Fruit fly (Drosophila melanogaster) ovary, adult (tissue): ENCODE data around the gene fy.

Source experiments
- CG17801 ChIP-seq: fragments of 200-800 bp; optimal IDR thresholded peaks from 2 replicates; lab custom pipeline; 2019; ENCODE audit warnings: missing biosample characterization, mild to moderate bottlenecking, missing genetic modification characterization, moderate library complexity; ENCODE audit not compliant: partially characterized antibody

The fy gene

DNA sequence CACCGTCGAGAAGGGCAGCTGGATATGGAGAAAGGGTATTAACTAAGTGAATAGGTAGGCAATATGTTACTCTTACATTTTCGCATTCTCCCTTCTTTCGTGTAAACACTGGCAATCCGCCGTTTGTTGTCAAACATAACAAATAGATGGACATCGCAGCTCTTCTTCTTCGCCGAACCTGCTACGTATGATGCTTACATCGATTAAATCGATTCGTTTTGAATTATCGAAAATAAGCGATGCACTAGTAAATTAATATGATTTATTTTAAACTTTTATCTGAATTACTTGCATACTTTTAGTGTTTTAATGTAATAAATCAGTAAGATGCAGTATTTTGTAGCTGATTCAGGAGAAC, at the start of gene fy:
fy (minus strand) TSS at position 353 of the 358 bp plus-strand sequence.
- no peak for TF ChIP-seq CG17801 (GFP tag; lab: Kevin White, UChicago)

DNA sequence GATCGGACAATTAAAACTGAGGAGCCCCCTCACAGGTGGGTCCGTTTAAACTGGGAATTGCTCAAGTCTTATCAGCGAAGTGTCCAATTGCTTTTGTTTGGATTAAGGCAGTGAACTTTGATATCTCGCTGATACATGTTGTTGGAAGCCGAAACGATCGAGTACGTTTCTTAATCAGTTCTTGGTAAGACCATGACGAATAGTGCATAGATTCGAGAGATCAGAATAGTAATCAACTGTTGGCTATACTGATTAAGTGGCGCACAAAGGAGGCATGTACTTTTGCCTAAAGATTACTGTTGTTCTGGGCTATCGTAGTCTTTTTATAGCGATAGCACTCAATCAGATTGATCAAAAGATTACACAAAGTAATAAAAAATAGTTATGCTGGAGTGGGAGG, 48.4 kb upstream of the fy start:
- TF ChIP-seq CG17801 (GFP tag; lab: Kevin White, UChicago), result no peak

DNA sequence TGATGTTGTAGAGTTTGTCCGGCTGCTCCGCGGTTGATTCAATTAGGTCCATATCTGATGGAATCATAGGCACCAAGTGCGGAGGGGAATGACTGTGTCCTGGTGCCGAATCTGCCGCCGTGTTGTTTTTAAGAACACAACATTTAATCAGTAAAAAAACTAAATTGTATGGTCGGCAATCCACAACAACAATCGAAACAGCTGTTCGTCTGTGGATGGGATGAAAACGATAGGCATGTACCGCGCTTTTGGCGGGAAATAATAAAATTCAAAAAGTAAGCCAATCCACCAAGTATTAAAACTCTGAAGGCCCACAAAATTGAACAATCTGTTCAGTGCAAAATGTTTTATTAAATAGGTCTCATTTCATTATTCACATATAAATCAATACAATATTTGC, 46.3 kb upstream of the fy start, which contains the start of gene Aasdh:
Aasdh (minus strand) TSS at position 219 of the 400 bp plus-strand sequence.
- no peak for TF ChIP-seq CG17801 (GFP tag; lab: Kevin White, UChicago)

DNA sequence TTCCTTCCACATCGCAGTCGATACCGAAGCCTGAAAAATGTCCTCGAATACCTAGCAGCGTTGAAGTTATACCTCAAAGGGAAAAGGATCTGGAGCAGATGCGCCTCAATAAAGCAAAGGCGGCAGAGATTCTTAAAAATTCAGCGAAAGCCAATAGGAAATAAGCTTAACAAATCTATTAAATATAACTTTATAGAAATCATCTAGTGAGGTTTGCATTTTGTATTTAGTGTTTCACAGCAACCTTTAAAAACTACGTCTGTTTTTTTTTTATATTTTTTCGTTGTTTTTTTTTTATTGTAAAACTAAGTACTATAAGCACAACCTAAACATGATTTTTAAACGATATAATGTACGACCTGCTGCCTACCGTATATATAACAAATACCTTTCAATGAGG, 39.1 kb upstream of the fy start, which contains the start of gene CG31897:
CG31897 (plus strand) TSS at position 301 of the 400 bp plus-strand sequence.
- no peak for TF ChIP-seq CG17801 (GFP tag; lab: Kevin White, UChicago)

DNA sequence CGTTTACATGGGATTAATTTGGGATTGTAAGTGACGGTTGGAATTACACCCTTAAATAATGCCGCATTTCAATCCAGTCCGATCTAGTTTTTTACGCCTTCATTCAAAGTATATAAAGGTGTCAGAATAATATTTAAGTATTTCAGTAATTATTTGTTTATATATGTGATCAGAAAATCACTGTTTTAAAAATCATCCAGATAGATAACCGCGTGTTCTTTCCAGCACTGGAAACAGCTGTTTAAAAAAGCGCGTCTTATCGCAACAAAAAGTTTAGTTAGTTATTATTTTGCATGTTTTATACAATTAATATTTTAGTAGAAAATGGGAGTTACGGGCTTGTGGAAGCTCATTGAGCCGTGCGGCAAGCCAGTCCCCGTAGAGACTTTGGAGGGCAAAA, 35.0 kb upstream of the fy start, which contains the start of gene mus201:
mus201 (plus strand) TSS at position 118 of the 400 bp plus-strand sequence.
- no peak for TF ChIP-seq CG17801 (GFP tag; lab: Kevin White, UChicago)

DNA sequence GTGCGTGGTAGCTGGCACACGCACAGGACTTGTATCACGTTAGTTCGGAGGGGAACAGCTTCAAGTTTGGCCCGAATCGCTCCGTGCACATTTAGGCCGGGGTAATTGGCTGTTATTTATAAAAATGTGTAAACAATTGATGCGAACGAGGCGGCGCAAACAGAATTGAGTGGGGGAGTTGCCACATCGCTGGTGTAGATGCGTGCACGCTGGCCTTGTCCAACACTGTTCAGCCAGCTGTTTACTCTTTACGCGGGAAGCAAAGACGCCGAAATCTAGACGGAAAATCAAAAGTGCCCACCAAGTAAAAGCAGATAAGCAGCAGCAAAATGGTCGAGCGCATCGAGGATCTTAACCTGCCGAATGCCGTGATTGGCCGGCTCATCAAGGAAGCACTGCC, 34.1 kb upstream of the fy start, which contains the start of the genes D12 and Chrac-14:
D12 (minus strand) TSS at position 190 of the 400 bp plus-strand sequence.
Chrac-14 (plus strand) TSS at position 230 of the 400 bp plus-strand sequence.
- TF ChIP-seq CG17801 (GFP tag; lab: Kevin White, UChicago), result no peak

DNA sequence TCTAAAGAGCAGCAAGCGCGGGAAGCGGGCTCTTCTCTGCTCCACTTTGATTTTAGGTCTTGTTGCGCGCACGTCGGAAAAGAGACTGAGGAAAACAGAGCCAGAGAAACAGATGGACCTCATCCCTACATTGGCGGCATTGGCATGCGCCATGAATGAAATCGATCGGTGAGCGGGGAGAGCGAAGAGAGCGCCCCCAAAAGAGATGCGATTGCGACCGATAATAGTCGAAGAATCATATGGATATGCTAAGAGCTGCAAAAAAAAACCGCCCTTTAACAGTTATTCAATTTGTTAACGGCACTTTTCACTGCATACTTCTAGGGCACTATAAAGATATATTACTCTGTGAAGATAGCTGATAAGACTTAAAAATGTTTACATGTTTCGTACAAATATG, 30.4 kb upstream of the fy start, which contains the start of gene grk:
grk (minus strand) TSS at position 87 of the 400 bp plus-strand sequence.
- TF ChIP-seq CG17801 (GFP tag; lab: Kevin White, UChicago), result no peak

DNA sequence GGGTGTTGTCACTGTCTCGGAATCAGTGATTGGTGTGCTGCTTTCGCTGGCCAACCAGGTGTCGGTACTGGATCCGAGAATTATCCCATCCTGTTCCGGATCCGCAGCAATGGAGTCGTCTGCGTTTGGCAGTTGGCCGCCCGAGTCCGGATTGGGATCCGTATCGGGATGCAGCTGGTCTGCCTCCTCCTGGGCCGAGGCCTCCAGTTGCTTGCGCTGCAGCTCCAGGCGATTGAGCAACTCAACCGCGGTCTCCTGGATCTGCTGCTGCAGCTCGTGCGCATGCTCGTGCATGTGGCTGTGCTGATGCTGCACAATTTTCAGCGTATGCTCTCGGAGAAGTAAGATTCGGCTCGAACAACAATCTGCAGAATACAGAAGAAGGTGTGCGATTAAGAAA, 29.1 kb upstream of the fy start:
- TF ChIP-seq CG17801 (GFP tag; lab: Kevin White, UChicago), result no peak

DNA sequence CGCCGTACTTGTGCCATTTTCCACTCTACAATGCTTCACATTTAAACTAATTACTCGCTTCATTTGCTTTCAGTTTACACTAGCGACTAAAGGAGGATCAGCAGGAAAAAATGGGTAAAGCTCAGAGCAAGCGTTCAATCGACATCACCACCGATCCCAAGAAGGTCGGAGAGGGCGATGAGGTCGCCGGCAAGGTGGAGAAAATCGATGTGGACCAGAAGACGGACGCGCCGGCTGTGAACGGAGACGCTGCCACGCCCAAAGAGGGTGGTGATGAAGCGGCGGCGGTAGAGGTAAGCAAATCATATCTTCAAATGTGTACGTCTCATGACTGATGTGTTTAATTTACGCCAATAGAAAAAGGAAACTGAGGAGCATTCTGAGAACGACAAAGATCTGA, 23.7 kb upstream of the fy start:
- TF ChIP-seq CG17801 (GFP tag; lab: Kevin White, UChicago), result no peak

DNA sequence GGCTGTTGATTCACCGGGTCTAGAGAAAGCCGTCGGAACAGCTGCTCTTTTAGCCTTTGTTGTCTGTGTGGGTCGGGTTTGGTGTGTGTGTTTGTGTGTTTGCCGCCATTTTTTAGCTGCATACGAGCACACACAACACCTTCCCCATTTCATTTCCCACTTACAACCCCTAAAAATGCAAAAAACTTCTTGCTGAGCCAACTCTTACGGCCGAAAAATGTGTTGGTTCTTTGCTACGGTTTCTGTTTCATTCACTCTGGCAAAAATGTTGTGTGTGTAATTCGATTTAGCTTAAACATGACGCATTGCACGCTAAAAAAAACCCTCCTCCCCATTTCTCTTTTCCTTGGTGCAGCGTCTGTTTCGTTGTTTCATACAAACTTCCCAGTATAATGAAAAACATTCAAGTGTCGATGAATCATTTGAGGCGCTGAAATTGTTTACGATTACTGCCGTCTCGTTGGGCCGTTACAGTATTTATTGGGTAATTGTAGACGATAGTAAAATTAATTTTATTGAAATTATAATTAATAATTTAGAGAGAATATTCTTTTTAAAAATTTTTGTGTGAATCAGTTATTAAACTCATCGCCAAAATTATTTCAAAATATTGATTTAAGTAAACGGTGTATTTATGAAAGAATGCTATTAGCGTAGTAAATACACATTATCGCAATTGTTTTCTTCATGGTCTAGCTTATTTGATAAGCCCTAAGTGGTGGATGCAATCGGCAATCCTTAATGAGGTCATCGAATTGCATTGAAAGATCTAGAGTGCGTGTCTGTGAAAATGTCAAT, 23.1 kb upstream of the fy start:
- no peak for TF ChIP-seq CG17801 (GFP tag; lab: Kevin White, UChicago)

DNA sequence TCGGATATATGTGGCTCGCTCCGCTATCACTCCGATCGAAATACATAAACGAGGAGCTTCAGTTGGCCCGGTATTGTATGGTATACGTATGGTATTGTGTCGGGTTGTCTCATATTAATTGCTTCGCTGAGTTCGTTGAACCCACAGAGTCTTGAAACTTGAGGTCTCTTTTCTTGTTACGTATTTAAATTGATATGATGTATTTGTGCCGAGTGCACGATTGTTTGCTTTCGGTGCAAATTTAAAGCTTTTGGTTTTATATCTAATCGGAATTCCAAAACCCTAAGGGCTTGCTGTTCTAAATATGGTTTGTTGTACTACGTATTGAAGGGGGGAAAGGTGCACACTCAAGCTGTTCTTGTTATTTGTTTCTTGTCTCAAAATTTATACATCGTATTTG, 22.1 kb upstream of the fy start:
- no peak for TF ChIP-seq CG17801 (GFP tag; lab: Kevin White, UChicago)

DNA sequence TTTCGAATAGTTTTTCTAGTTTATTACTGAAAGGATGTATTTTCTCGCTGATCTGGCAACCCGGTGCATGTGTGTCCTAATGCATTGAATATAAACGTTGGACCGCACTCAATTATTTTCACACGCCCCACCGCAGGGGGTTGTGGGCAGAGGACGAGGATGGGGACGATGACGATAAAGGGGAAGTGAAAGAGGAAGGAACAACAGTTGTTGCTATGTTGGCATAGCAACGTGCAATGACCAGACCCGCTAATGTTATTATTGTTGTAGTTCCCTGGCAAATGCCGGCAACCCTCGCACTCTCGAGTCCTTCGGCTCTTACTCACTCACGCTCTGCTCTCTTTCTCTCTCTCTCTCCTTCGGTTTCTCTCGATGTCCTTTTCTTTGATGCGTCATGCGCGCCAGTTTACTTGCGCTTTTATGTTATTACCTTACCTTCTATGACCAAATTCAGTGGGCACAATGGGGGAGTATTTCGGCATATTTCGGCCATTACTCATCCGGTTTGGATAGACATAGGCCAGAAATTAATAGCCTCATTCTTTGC, 21.7 kb upstream of the fy start:
- no peak for TF ChIP-seq CG17801 (GFP tag; lab: Kevin White, UChicago)

DNA sequence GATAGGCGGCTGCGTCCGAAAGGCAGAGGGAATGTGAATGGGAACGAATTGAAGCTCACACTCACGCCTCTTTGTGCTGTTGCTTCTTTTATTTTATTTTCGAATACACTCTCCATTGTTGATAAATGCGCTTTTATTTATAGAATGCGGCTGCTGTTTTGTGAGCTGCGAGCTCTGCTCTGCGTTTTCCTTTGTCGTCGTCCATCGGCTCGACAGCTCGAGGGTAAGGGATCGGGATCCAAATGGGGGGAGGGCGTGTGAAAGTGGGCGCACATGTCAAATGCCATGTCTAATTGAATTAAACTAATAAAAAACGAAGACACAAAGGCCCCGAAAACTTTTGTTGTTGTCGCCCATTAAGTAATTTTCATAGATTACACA, 21.0 kb upstream of the fy start:
- no peak for TF ChIP-seq CG17801 (GFP tag; lab: Kevin White, UChicago)

DNA sequence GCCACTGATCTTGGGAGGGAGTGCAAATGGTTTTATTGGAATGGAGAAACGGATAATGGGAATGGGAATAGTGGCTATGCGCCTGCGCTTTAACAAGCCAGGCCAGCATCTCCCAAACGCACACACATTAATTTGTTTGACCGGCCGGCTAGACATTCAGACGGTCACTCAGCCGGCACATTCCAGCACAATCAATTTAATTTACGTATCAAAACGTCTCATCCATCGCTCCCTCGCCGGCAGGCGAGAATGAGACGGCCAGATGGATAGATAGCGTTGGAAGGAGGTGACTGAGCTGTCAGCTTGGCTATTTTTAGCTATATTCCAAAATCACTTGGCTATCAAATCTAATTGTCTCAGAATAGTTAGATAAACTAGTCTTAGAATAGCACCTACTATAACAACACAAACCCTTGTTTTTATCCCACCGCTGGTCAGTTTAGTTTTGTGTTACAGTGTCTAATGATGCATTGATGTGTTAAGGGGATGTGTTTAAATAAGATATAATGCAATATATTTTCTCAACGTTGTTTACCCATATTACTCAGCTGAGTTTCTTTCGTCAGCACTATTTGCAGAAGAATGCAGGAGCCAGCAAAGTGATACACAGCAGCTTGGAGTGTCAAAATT, 20.5 kb upstream of the fy start:
- no peak for TF ChIP-seq CG17801 (GFP tag; lab: Kevin White, UChicago)

DNA sequence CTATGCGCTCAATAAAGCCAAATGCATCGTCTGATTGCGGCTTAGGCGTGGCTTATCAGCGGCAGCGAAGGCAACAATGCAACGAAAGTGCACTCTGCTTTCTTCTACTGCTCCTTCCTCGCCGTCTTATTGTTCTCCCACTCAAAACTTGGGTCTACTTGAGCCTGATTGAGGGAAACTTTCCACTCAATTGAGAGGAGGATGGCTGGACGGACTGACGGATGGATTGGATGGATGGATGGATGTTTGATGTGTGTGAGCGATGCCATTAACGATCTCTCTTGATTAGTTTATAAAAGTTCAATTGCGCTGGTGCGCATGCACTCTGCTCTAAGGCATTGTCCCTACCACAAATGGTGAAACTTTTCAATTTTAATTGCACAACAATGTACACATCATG, 20.0 kb upstream of the fy start:
- TF ChIP-seq CG17801 (GFP tag; lab: Kevin White, UChicago), result no peak
